Worm (Caenorhabditis elegans) whole organism, L4 larva: ENCODE data around the gene npr-15.

Experiments used
- F44E2.7 ChIP-seq: fragments of 200-800 bp; sonication (Bioruptor generic); IDR thresholded peaks from 2 replicates; pipeline ENCODE4 v2.1.2; 2022; ENCODE audit warnings: missing genetic modification characterization, missing compliant biosample characterization
- F49E8.2 ChIP-seq: sonication (generic microtip); optimal IDR thresholded peaks from 2 replicates; lab custom pipeline; 2016; ENCODE audit warnings: missing compliant biosample characterization, mild to moderate bottlenecking, missing genetic modification characterization, borderline replicate concordance
- ceh-82 ChIP-seq: sonication (generic microtip); optimal IDR thresholded peaks from 2 replicates; lab custom pipeline; 2017; ENCODE audit warnings: missing biosample characterization, missing genetic modification characterization
- daf-19 ChIP-seq: fragments of 200-800 bp; sonication (Bioruptor generic); conservative IDR thresholded peaks from 2 replicates; pipeline ENCODE4 v1.3.6; 2022; ENCODE audit warnings: missing genetic modification characterization, missing compliant biosample characterization
- dve-1 ChIP-seq: sonication (generic microtip); optimal IDR thresholded peaks from 2 replicates; lab custom pipeline; 2017; ENCODE audit warnings: antibody characterized with exemption, mild to moderate bottlenecking, missing genetic modification characterization, missing compliant biosample characterization; ENCODE audit not compliant: insufficient read depth
- nhr-237 ChIP-seq: sonication (generic microtip); optimal IDR thresholded peaks from 2 replicates; lab custom pipeline; 2017; ENCODE audit warnings: missing biosample characterization, missing genetic modification characterization
- pha-4 ChIP-seq, 2 experiments: fragments of 150-350 bp in 1 of 2; fragments of 200-800 bp in 1 of 2; sonication (Bioruptor generic) in 1 of 2; IDR thresholded peaks in 1 of 2; optimal IDR thresholded peaks in 1 of 2; 2 replicates each; pipeline versions ENCODE4 v1.3.6 to Lab custom; 2014 to 2022; ENCODE audit warnings: missing genetic modification characterization in 2 of 2, missing genetic modification reagents in 2 of 2, missing biosample characterization in 1 of 2, missing compliant biosample characterization in 1 of 2
- unc-39 ChIP-seq: sonication (generic microtip); optimal IDR thresholded peaks from 2 replicates; lab custom pipeline; 2017; ENCODE audit warnings: missing biosample characterization, missing genetic modification characterization
- ztf-7 ChIP-seq: fragments of 150-350 bp; optimal IDR thresholded peaks from 2 replicates; lab custom pipeline; 2014; ENCODE audit warnings: missing biosample characterization, missing genetic modification characterization

DNA sequence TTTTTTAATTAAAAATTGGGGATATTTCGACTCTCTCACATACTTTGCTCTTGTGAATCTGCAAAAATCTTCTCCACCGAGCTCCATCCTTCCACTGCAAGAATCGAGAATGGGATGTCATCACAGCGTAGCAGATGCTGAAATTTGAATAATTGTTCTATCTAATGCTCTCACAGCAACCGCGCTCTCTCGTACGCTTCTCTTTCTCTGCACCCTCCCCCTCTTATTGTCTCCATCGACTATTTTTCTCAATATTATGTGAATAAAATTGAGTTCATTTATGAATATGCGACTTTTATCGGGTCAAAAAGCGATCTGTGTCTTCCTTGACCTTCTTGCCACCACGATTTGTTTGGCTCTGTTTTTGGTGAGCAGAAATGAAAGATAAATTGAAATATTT lies 39.5 kb upstream of the npr-15 start, which contains the start of gene F34D10.3:
- no peak for TF ChIP-seq unc-39 (tag; lab: Kevin White, UChicago)
- TF ChIP-seq F44E2.7, result no peak
- no peak for TF ChIP-seq ceh-82 (tag; lab: Kevin White, UChicago)
- TF ChIP-seq dve-1 (tag; lab: Kevin White, UChicago), result no peak
- no peak for TF ChIP-seq F49E8.2 (tag; lab: Kevin White, UChicago)
- no peak for TF ChIP-seq pha-4 (GFP tag; IDR thresholded peaks at IDR 0.05; lab: Robert Waterston, UW)
- TF ChIP-seq pha-4 (tag; optimal IDR thresholded peaks at IDR 0.05; lab: Kevin White, UChicago), result no peak
- TF ChIP-seq daf-19, result no peak
- TF ChIP-seq ztf-7, result no peak
- no peak for TF ChIP-seq nhr-237 (tag; lab: Kevin White, UChicago)
